Worm (Caenorhabditis elegans): Measurements from ENCODE around the gene ptr-20.

Gene ptr-20

ce11 chrII:15205346-15205745, 47.4 kb downstream of the ptr-20 start:
- TF ChIP-seq attf-3 (GFP tag; conservative IDR thresholded peaks at IDR 0.05): no peak
- TF ChIP-seq cebp-1 (GFP tag; IDR thresholded peaks at IDR 0.05): no peak
- TF ChIP-seq cebp-1 (tag; optimal IDR thresholded peaks at IDR 0.05): peak; percentile 18
- no peak for TF ChIP-seq ztf-6 (GFP tag; IDR thresholded peaks at IDR 0.05)
- no peak for TF ChIP-seq Y53F4B.3 (GFP tag; IDR thresholded peaks at IDR 0.05)
- TF ChIP-seq somi-1 (GFP tag; optimal IDR thresholded peaks at IDR 0.05): peak; percentile 82
- peak; percentile 79 for TF ChIP-seq ztf-26 (tag; optimal IDR thresholded peaks at IDR 0.05)
- peak; percentile 29; the same call in 1 of the 2 replicates for TF ChIP-seq hmg-1.2 (GFP tag; IDR thresholded peaks at IDR 0.05)
- TF ChIP-seq rpc-1 (optimal IDR thresholded peaks at IDR 0.05): no peak
- no peak for TF ChIP-seq rpc-1 (tag; optimal IDR thresholded peaks at IDR 0.05)
- no peak for TF ChIP-seq nfya-2 (GFP tag; IDR thresholded peaks at IDR 0.05)
- peak; percentile 36 for TF ChIP-seq attf-5 (GFP tag; optimal IDR thresholded peaks at IDR 0.05)
- no peak for TF ChIP-seq dpff-1 (tag; optimal IDR thresholded peaks at IDR 0.05)
- no peak for TF ChIP-seq ccch-3 (GFP tag; optimal IDR thresholded peaks at IDR 0.05)
- peak; percentile 78 for TF ChIP-seq lin-40 (tag; optimal IDR thresholded peaks at IDR 0.05)
- peak; percentile 28 for TF ChIP-seq ZK185.1 (tag; optimal IDR thresholded peaks at IDR 0.05; ENCODE audit: poor library complexity, severe bottlenecking)
- TF ChIP-seq madf-3 (GFP tag; IDR thresholded peaks at IDR 0.05): no peak
- TF ChIP-seq zim-3 (tag; optimal IDR thresholded peaks at IDR 0.05): no peak
- TF ChIP-seq ceh-91 (GFP tag; IDR thresholded peaks at IDR 0.05): no peak
- TF ChIP-seq chd-7 (tag; optimal IDR thresholded peaks at IDR 0.05): peak; percentile 2
- TF ChIP-seq snpc-4 (GFP tag; optimal IDR thresholded peaks at IDR 0.05): no peak
- no peak for TF ChIP-seq snpc-4 (tag; optimal IDR thresholded peaks at IDR 0.05)

- TF ChIP-seq nfyb-1 (GFP tag; IDR thresholded peaks at IDR 0.05) (0 out of 2 replicates have a peak, but pooled peaks have one; percentile 39), mcd-1 (GFP tag; IDR thresholded peaks at IDR 0.05) (peak; percentile 50), nfya-1 (tag; optimal IDR thresholded peaks at IDR 0.05; ENCODE audit: borderline replicate concordance, insufficient read depth) (no peak)
Observed at ce11 chrII:15206234-15206633, 48.3 kb downstream of the ptr-20 start.

ce11 chrII:15207562-15207961, 49.6 kb downstream of the ptr-20 start:
- TF ChIP-seq ztf-25 (GFP tag; IDR thresholded peaks at IDR 0.05) (0 out of 2 replicates have a peak, but pooled peaks have one; percentile 5), F22D6.2 (tag; optimal IDR thresholded peaks at IDR 0.05) (no peak), nhr-80 (tag; optimal IDR thresholded peaks at IDR 0.05) (peak; percentile 65)

ce11 chrII:15208151-15208550, 50.2 kb downstream of the ptr-20 start:
- TF ChIP-seq D2030.7 (GFP tag; IDR thresholded peaks at IDR 0.05): peak; percentile 52; the same call in 1 of the 2 replicates
- TF ChIP-seq efl-1 (GFP tag; optimal IDR thresholded peaks at IDR 0.05): peak; percentile 65
- TF ChIP-seq madf-6 (GFP tag; IDR thresholded peaks at IDR 0.05): peak; percentile 40; the same call in 1 of the 2 replicates
- no peak for TF ChIP-seq ekl-4 (GFP tag; IDR thresholded peaks at IDR 0.05)
- TF ChIP-seq F33H1.4 (GFP tag; IDR thresholded peaks at IDR 0.05): 0 out of 2 replicates have a peak, but pooled peaks have one; percentile 28
- no peak for TF ChIP-seq tbx-9 (tag; optimal IDR thresholded peaks at IDR 0.05; ENCODE audit: borderline replicate concordance)
- no peak for TF ChIP-seq aptf-3 (GFP tag; IDR thresholded peaks at IDR 0.05)
- TF ChIP-seq lsy-27 (tag; optimal IDR thresholded peaks at IDR 0.05; ENCODE audit: borderline replicate concordance, insufficient read depth): no peak
- no peak for TF ChIP-seq nhr-120 (GFP tag; IDR thresholded peaks at IDR 0.05)
- TF ChIP-seq lin-35 (GFP tag; optimal IDR thresholded peaks at IDR 0.05): peak in 1 of 3 experiments; percentile 46
- TF ChIP-seq cebp-1 (GFP tag; IDR thresholded peaks at IDR 0.05): no peak
- TF ChIP-seq cebp-1 (tag; optimal IDR thresholded peaks at IDR 0.05): peak; percentile 0
- no peak for TF ChIP-seq snpc-4 (GFP tag; optimal IDR thresholded peaks at IDR 0.05)
- TF ChIP-seq snpc-4 (tag; optimal IDR thresholded peaks at IDR 0.05): no peak
- TF ChIP-seq hmg-1.2 (GFP tag; IDR thresholded peaks at IDR 0.05): 0 out of 2 replicates have a peak, but pooled peaks have one; percentile 16
- TF ChIP-seq T07F8.4 (tag; optimal IDR thresholded peaks at IDR 0.05): no peak
- TF ChIP-seq lsl-1 (GFP tag; optimal IDR thresholded peaks at IDR 0.05): peak; percentile 74
- TF ChIP-seq unc-62 (GFP tag; optimal IDR thresholded peaks at IDR 0.05): no peak
- no peak for TF ChIP-seq mcd-1 (GFP tag; IDR thresholded peaks at IDR 0.05)
- TF ChIP-seq lin-54 (GFP tag; optimal IDR thresholded peaks at IDR 0.05): peak; percentile 79
- TF ChIP-seq ceh-79 (tag; optimal IDR thresholded peaks at IDR 0.05): no peak
- peak; percentile 20 for TF ChIP-seq dpl-1 (GFP tag; optimal IDR thresholded peaks at IDR 0.05)
- TF ChIP-seq nhr-179 (tag; optimal IDR thresholded peaks at IDR 0.05): no peak
